Fruit fly (Drosophila melanogaster): ENCODE data around the gene Polr2D.

DNA sequence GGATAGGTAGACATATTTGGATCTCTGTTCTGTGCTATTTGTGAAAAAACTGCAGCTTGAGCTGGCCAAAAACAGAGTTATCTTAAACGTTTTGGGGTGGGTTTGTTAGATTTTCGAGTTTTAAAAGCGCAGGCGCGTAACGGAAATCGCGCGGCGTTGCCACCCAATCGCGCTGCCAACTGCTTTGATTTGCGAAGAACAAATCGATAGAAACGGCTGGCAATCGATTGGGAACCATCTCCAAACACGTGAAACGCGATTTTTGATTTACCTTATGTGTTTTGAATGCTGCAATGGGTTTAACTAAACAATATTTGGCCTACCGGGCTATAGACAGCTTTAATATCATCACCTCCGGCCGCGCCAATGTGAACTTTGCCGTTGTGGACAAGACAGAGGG, 28.2 kb upstream of the Polr2D start, which contains the start of the genes CG14312 and CG8064:
- TF ChIP-seq CG14711 (tag; optimal IDR thresholded peaks at IDR 0.05) (no peak), CG7101 (tag; optimal IDR thresholded peaks at IDR 0.05) (no peak), CG7045 (GFP tag; optimal IDR thresholded peaks at IDR 0.05) (no peak), CG33017 (tag; optimal IDR thresholded peaks at IDR 0.05) (no peak), CG1620 (GFP tag; optimal IDR thresholded peaks at IDR 0.05) (no peak), Crg-1 (GFP tag; optimal IDR thresholded peaks at IDR 0.05) (no peak), bab1 (GFP tag; optimal IDR thresholded peaks at IDR 0.05) (peak; percentile 11), kay (GFP tag; ENCODE audit: borderline replicate concordance) (no peak), tj (GFP tag; optimal IDR thresholded peaks at IDR 0.05) (no peak)

All from whole organism, adult.